Worm (Caenorhabditis elegans) whole organism, L4/young adult: ENCODE results near the gene F46C5.4.

Source experiments
- W03F9.2 ChIP-seq: fragments of 150-350 bp; optimal IDR thresholded peaks from 2 replicates; lab custom pipeline; 2014; ENCODE audit warnings: missing biosample characterization, missing genetic modification characterization
- him-1 ChIP-seq: sonication (generic microtip); optimal IDR thresholded peaks from 2 replicates; lab custom pipeline; 2016; ENCODE audit warnings: missing genotype, missing genetic modification reagents, missing genetic modification characterization, missing compliant biosample characterization

ce11 chrII:8877032-8877985 is 41.4 kb downstream of the F46C5.4 start:
- no peak for TF ChIP-seq him-1 (tag; lab: Kevin White, UChicago)
- no peak for TF ChIP-seq W03F9.2 (tag; lab: Kevin White, UChicago)
